Worm (Caenorhabditis elegans) whole organism, L4 larva: ENCODE data around the gene T28C6.7.
"Not testable (repeated sequence)": the region's sequence is repeated elsewhere in the genome, so short reads cannot be mapped to it uniquely, and the experiment has no call there.

Experiments used
- F26F4.8 ChIP-seq: fragments of 200-800 bp; sonication (Bioruptor generic); conservative IDR thresholded peaks from 2 replicates; pipeline ENCODE4 v1.3.6; 2022; ENCODE audit warnings: missing genetic modification characterization, missing compliant biosample characterization
- ceh-82 ChIP-seq: sonication (generic microtip); optimal IDR thresholded peaks from 2 replicates; lab custom pipeline; 2017; ENCODE audit warnings: missing biosample characterization, missing genetic modification characterization
- cey-2 ChIP-seq: sonication (generic microtip); optimal IDR thresholded peaks from 3 replicates; lab custom pipeline; 2017; ENCODE audit warnings: missing genetic modification characterization, mild to moderate bottlenecking, missing compliant biosample characterization, antibody characterized with exemption, borderline replicate concordance; ENCODE audit not compliant: insufficient read depth
- dpl-1 ChIP-seq: fragments of 150-350 bp; optimal IDR thresholded peaks from 2 replicates; lab custom pipeline; 2014; ENCODE audit warnings: missing biosample characterization, missing genetic modification reagents, missing genetic modification characterization
- mdl-1 ChIP-seq, 2 experiments: fragments of 150-350 bp in 1 of 2; sonication (generic microtip) in 1 of 2; optimal IDR thresholded peaks; 2 replicates each; lab custom pipeline; 2014 to 2017; ENCODE audit warnings: missing biosample characterization in 2 of 2, missing genetic modification characterization in 2 of 2
- nhr-11 ChIP-seq: fragments of 150-350 bp; optimal IDR thresholded peaks from 2 replicates; lab custom pipeline; 2014; ENCODE audit warnings: missing biosample characterization, missing genetic modification characterization
- nhr-237 ChIP-seq: sonication (generic microtip); optimal IDR thresholded peaks from 2 replicates; lab custom pipeline; 2017; ENCODE audit warnings: missing biosample characterization, missing genetic modification characterization
- nhr-77 ChIP-seq: fragments of 150-350 bp; optimal IDR thresholded peaks from 2 replicates; lab custom pipeline; 2014; ENCODE audit warnings: missing biosample characterization, missing genetic modification characterization
- skn-1 ChIP-seq: fragments of 150-350 bp; optimal IDR thresholded peaks from 2 replicates; lab custom pipeline; 2014; ENCODE audit warnings: missing biosample characterization, missing genetic modification characterization
- unc-62 ChIP-seq, 3 experiments: fragments of 150-350 bp in 1 of 3; sonication (generic microtip); optimal IDR thresholded peaks in 2 of 3; peaks in 1 of 3; 1 replicate in 1 of 3; 2 replicates in 2 of 3; lab custom pipeline; 2014 to 2017; ENCODE audit warnings: missing biosample characterization in 3 of 3, missing genetic modification characterization in 3 of 3, missing genetic modification reagents in 3 of 3, missing genotype in 1 of 3
- zip-11 ChIP-seq: fragments of 200-800 bp; sonication (Bioruptor generic); IDR thresholded peaks from 2 replicates; pipeline ENCODE4 v1.3.6; 2022; ENCODE audit warnings: missing genetic modification characterization, missing compliant biosample characterization
- ztf-11 ChIP-seq: fragments of 150-350 bp; optimal IDR thresholded peaks from 2 replicates; lab custom pipeline; 2014; ENCODE audit warnings: missing biosample characterization, missing genetic modification characterization

DNA sequence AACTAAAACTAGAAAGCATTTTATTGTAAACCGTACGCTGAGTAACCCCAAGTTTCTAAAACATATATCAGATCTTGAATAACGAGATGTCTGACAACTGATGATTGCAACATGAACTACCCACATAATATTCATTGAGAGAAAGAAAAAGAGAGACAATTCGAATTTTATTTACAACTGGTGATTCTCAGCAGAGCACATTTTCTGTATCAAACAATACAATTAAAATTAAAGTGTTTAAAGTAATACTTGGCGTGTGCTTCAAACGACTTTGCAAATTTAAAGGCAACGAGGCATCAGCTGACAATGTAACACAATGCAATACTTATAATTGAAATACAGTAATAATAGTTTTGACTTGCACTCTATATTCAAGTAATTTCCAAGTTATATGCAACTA is 39.6 kb upstream of the T28C6.7 start, which contains the start of gene C33D9.10:
- TF ChIP-seq nhr-237 (tag; lab: Kevin White, UChicago); unc-62 (GFP tag; optimal IDR thresholded peaks at IDR 0.05 in 1 of 2; lab: Kevin White, UChicago); unc-62 (tag; optimal IDR thresholded peaks at IDR 0.05; lab: Kevin White, UChicago); dpl-1 (GFP tag; lab: Kevin White, UChicago); cey-2 (tag; lab: Kevin White, UChicago); ztf-11; skn-1 (tag; lab: Kevin White, UChicago); F26F4.8 (GFP tag; lab: Robert Waterston, UW); zip-11 (GFP tag; lab: Robert Waterston, UW); mdl-1 (tag; optimal IDR thresholded peaks at IDR 0.05; lab: Kevin White, UChicago); nhr-77 (tag; lab: Kevin White, UChicago); ceh-82; nhr-11 (tag; lab: Kevin White, UChicago): not testable (repeated sequence)
